Worm (Caenorhabditis elegans) whole organism, L1 larva: ENCODE results near the gene R05D3.8.

Experiments used
- ama-1 ChIP-seq: fragments of 150-350 bp; optimal IDR thresholded peaks from 2 replicates; lab custom pipeline; 2014
- ceh-82 ChIP-seq, 3 experiments: fragments of 150-350 bp in 1 of 3; sonication (generic microtip) in 2 of 3; optimal IDR thresholded peaks; 2 replicates each; lab custom pipeline; 2014 to 2017; ENCODE audit warnings: missing biosample characterization in 3 of 3, missing genetic modification characterization in 3 of 3
- efl-1 ChIP-seq, 4 experiments: fragments of 150-350 bp; optimal IDR thresholded peaks in 3 of 4; peaks in 1 of 4; 1 replicate in 1 of 4; 2 replicates in 3 of 4; lab custom pipeline; 2014; ENCODE audit warnings: missing biosample characterization in 2 of 4, missing genetic modification characterization in 2 of 4, missing genetic modification reagents in 2 of 4
- fos-1 ChIP-seq: fragments of 150-350 bp; optimal IDR thresholded peaks from 2 replicates; lab custom pipeline; 2014; ENCODE audit warnings: missing biosample characterization, missing genetic modification characterization
- nhr-237 ChIP-seq: fragments of 150-350 bp; optimal IDR thresholded peaks from 2 replicates; lab custom pipeline; 2014; ENCODE audit warnings: missing biosample characterization, missing genetic modification characterization
- skn-1 ChIP-seq: fragments of 150-350 bp; optimal IDR thresholded peaks from 2 replicates; lab custom pipeline; 2014; ENCODE audit warnings: missing biosample characterization, missing genetic modification characterization
- ztf-11 ChIP-seq, 2 experiments: sonication (generic microtip); optimal IDR thresholded peaks; 2 replicates each; lab custom pipeline; 2016 to 2017; ENCODE audit warnings: missing genetic modification characterization in 2 of 2, missing biosample characterization in 1 of 2, missing compliant biosample characterization in 1 of 2

DNA sequence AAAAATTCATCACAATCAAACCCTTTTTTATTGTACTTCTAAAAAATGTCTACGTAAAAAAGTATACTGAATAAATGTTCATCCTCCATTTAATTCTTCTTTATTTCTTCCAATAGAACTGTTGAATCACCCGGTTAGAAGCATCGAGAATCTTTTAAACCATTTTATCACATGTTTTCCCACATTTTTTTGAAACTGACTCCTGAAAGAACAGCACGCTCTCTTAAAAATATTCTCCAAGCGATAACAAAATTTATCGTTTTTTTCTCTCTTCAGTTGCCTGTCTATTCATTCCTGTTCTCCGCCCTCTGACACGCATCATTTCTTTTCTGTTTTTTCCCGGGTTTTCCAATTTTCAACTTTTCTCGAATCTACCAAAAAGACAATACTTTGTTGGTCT lies 33.7 kb downstream of the R05D3.8 start, which contains the start of gene F10E9.12:
- TF ChIP-seq fos-1 (no peak), nhr-237 (tag; lab: Kevin White, UChicago) (no peak), skn-1 (no peak), ztf-11 (tag; optimal IDR thresholded peaks at IDR 0.05; lab: Kevin White, UChicago) (no peak), ceh-82 (tag; optimal IDR thresholded peaks at IDR 0.05; lab: Kevin White, UChicago) (no peak), efl-1 (optimal IDR thresholded peaks at IDR 0.05; lab: Kevin White, UChicago) (no peak), efl-1 (GFP tag; optimal IDR thresholded peaks at IDR 0.05 in 1 of 2; lab: Kevin White, UChicago) (peak in 1 of 2 experiments; percentile 34), ama-1 (lab: Kevin White, UChicago) (no peak)
